Comparison of ENCODE assay signal across 2 worm cellular contexts in the genomic region with DNA sequence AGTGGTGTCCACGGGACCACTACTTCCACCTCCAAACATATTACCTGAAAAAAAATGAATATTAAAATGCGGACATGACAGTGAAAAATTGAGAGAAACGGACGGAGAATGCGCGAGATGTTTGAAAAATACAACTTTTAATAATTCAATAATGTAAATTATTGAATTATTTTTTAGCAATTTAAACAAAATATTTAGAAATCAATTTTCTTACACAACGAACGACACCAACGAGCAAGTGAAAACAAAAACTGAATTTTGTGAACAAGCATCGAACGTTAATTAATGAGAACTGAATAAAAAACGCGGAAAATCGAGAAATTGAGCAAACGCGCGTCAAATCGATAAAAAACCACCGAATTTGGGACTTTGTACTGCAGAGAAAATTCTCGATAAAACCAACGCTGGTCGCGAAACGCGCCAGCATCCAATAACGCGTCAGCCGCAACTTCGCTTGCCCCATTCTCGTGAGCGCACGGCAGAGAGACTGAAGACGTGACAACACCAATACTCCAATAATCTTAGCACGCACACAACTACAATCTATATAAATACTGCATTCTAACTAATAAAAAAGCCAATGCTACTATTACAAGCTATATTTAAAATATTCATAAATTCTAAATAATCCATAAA.
A peak's percentile ranks its signal among the peaks of the same experiment; 100 is the strongest.
TF ChIP-seq lines count a peak whose summit lies in the region.

A gene (minus strand): TSS at position 51 of the 636 bp plus-strand sequence.
A gene (plus strand): TSS at position 447 of the 636 bp plus-strand sequence.

TF ChIP-seq in whole organism, L4 larva, 104 proteins besides CTCF, POLR2A, EP300 and RAD21 (continued from another document):
- TF ChIP-seq ZK337.2 (GFP tag; IDR thresholded peaks at IDR 0.05; lab: Robert Waterston, UW) = no peak
- TF ChIP-seq php-3 (GFP tag; IDR thresholded peaks at IDR 0.05; lab: Robert Waterston, UW) = peak; percentile 71; the same call in 1 of the 2 replicates
- TF ChIP-seq nhr-77 (tag; optimal IDR thresholded peaks at IDR 0.05; lab: Kevin White, UChicago) = peak; percentile 76
- peak; percentile 91 for TF ChIP-seq F37D6.2 (tag; optimal IDR thresholded peaks at IDR 0.05; lab: Kevin White, UChicago)
- no peak for TF ChIP-seq ceh-32 (tag; optimal IDR thresholded peaks at IDR 0.05; lab: Kevin White, UChicago; ENCODE audit: poor library complexity)
- peak; percentile 83 for TF ChIP-seq hlh-30 (tag; optimal IDR thresholded peaks at IDR 0.05; lab: Kevin White, UChicago; ENCODE audit: insufficient read depth)
- no peak for TF ChIP-seq unc-39 (tag; optimal IDR thresholded peaks at IDR 0.05; lab: Kevin White, UChicago)
- TF ChIP-seq mep-1 (tag; optimal IDR thresholded peaks at IDR 0.05; lab: Kevin White, UChicago) = peak; percentile 92
- TF ChIP-seq hlh-11 (tag; optimal IDR thresholded peaks at IDR 0.05; lab: Kevin White, UChicago) = peak; percentile 93
- peak; percentile 49 for TF ChIP-seq ama-1 (optimal IDR thresholded peaks at IDR 0.05; lab: Kevin White, UChicago)
- TF ChIP-seq dmd-6 (GFP tag; IDR thresholded peaks at IDR 0.05; lab: Robert Waterston, UW) = peak; percentile 93
- peak; percentile 84 for TF ChIP-seq pha-4 (GFP tag; IDR thresholded peaks at IDR 0.05; lab: Robert Waterston, UW)
- TF ChIP-seq pha-4 (tag; optimal IDR thresholded peaks at IDR 0.05; lab: Kevin White, UChicago) = no peak
- TF ChIP-seq gei-8 (GFP tag; optimal IDR thresholded peaks at IDR 0.05; lab: Kevin White, UChicago) = peak; percentile 40
- TF ChIP-seq ceh-28 (tag; optimal IDR thresholded peaks at IDR 0.05; lab: Kevin White, UChicago) = no peak
- TF ChIP-seq saeg-2 (GFP tag; IDR thresholded peaks at IDR 0.05; lab: Robert Waterston, UW) = peak; percentile 83
- TF ChIP-seq zfp-2 (tag; optimal IDR thresholded peaks at IDR 0.05; lab: Kevin White, UChicago) = peak; percentile 18
- TF ChIP-seq mdt-29 (GFP tag; IDR thresholded peaks at IDR 0.05; lab: Robert Waterston, UW) = peak; percentile 75
- peak; percentile 71 to 91 for TF ChIP-seq hif-1 (tag; optimal IDR thresholded peaks at IDR 0.05; lab: Kevin White, UChicago)
- TF ChIP-seq egl-43 (GFP tag; IDR thresholded peaks at IDR 0.05; lab: Robert Waterston, UW) = peak; percentile 91
- TF ChIP-seq zip-2 (tag; optimal IDR thresholded peaks at IDR 0.05; lab: Kevin White, UChicago) = peak; percentile 56
- peak; percentile 67 for TF ChIP-seq jun-1 (tag; optimal IDR thresholded peaks at IDR 0.05; lab: Kevin White, UChicago)
- TF ChIP-seq nhr-25 (tag; optimal IDR thresholded peaks at IDR 0.05; lab: Kevin White, UChicago; ENCODE audit: borderline replicate concordance, insufficient read depth) = peak; percentile 76
- peak; percentile 87 for TF ChIP-seq dpl-1 (GFP tag; optimal IDR thresholded peaks at IDR 0.05; lab: Kevin White, UChicago)
- peak; percentile 96 for TF ChIP-seq T26A8.4 (GFP tag; IDR thresholded peaks at IDR 0.05; lab: Robert Waterston, UW)
- TF ChIP-seq Y105C5A.15 (GFP tag; IDR thresholded peaks at IDR 0.05; lab: Robert Waterston, UW) = no peak
- peak; percentile 81 for TF ChIP-seq arid-1 (GFP tag; conservative IDR thresholded peaks at IDR 0.05; lab: Robert Waterston, UW)
- TF ChIP-seq lsy-2 (tag; optimal IDR thresholded peaks at IDR 0.05; lab: Kevin White, UChicago) = peak; percentile 54 to 92
- TF ChIP-seq T20F7.1 (GFP tag; optimal IDR thresholded peaks at IDR 0.05; lab: Kevin White, UChicago) = peak; percentile 88
- no peak for TF ChIP-seq nhr-237 (tag; optimal IDR thresholded peaks at IDR 0.05; lab: Kevin White, UChicago)
- no peak for TF ChIP-seq egl-27 (tag; optimal IDR thresholded peaks at IDR 0.05; lab: Kevin White, UChicago)
- TF ChIP-seq dve-1 (tag; optimal IDR thresholded peaks at IDR 0.05; lab: Kevin White, UChicago; ENCODE audit: insufficient read depth) = peak; percentile 96

TF ChIP-seq in whole organism, late embryonic, 69 proteins besides CTCF, POLR2A, EP300 and RAD21 (continued from another document):
- peak; percentile 81 for TF ChIP-seq ceh-31 (tag; optimal IDR thresholded peaks at IDR 0.05; lab: Kevin White, UChicago)
- peak; percentile 12 for TF ChIP-seq syd-9 (tag; optimal IDR thresholded peaks at IDR 0.05; lab: Kevin White, UChicago)
- peak; percentile 26 for TF ChIP-seq hlh-30 (tag; optimal IDR thresholded peaks at IDR 0.05; lab: Kevin White, UChicago; ENCODE audit: insufficient read depth)
- TF ChIP-seq pha-2 (tag; optimal IDR thresholded peaks at IDR 0.05; lab: Kevin White, UChicago) = no peak
- no peak for TF ChIP-seq K02D7.2 (tag; optimal IDR thresholded peaks at IDR 0.05; lab: Kevin White, UChicago)
- TF ChIP-seq dmd-4 (tag; optimal IDR thresholded peaks at IDR 0.05; lab: Kevin White, UChicago; ENCODE audit: borderline replicate concordance) = no peak
- no peak for TF ChIP-seq lim-6 (tag; optimal IDR thresholded peaks at IDR 0.05; lab: Kevin White, UChicago)
- TF ChIP-seq elt-4 (tag; optimal IDR thresholded peaks at IDR 0.05; lab: Kevin White, UChicago) = no peak
- peak; percentile 88 for TF ChIP-seq ceh-48 (tag; optimal IDR thresholded peaks at IDR 0.05; lab: Kevin White, UChicago)
- peak; percentile 51 for TF ChIP-seq unc-42 (tag; optimal IDR thresholded peaks at IDR 0.05; lab: Kevin White, UChicago)
TF ChIP-seq in whole organism, late embryonic: peak in this region for 35.
